Worm (Caenorhabditis elegans): ENCODE results near the gene pap-3.

The pap-3 gene

ce11 chrII:11808979-11809378 lies 7.4 kb downstream of the pap-3 start, which contains the start of gene F43G6.10:
F43G6.10 (plus strand) TSS chrII:11809349.
- TF ChIP-seq ceh-82 (tag; optimal IDR thresholded peaks at IDR 0.05) (no peak), mdl-1 (tag; optimal IDR thresholded peaks at IDR 0.05) (no peak)

- TF ChIP-seq unc-55 (GFP tag; optimal IDR thresholded peaks at IDR 0.05) (no peak), aly-2 (tag; optimal IDR thresholded peaks at IDR 0.05) (no peak), C34F6.9 (tag; optimal IDR thresholded peaks at IDR 0.05) (no peak), sma-3 (GFP tag; optimal IDR thresholded peaks at IDR 0.05) (no peak), ztf-1 (GFP tag; conservative IDR thresholded peaks at IDR 0.05) (no peak), ama-1 (optimal IDR thresholded peaks at IDR 0.05) (no peak), ceh-16 (tag; optimal IDR thresholded peaks at IDR 0.05) (no peak), egl-27 (tag; optimal IDR thresholded peaks at IDR 0.05) (no peak), dmd-4 (tag; optimal IDR thresholded peaks at IDR 0.05) (no peak), sem-4 (tag; optimal IDR thresholded peaks at IDR 0.05) (no peak), unc-39 (tag; optimal IDR thresholded peaks at IDR 0.05) (no peak), ztf-4 (tag; optimal IDR thresholded peaks at IDR 0.05) (no peak), Y55F3AM.14 (GFP tag; optimal IDR thresholded peaks at IDR 0.05) (no peak)
Observed at ce11 chrII:11806256-11806655, 10.1 kb downstream of the pap-3 start, which contains the start of gene jmjd-1.1. jmjd-1.1 (plus strand) TSS chrII:11806556.

ce11 chrII:11802451-11802850 lies 13.9 kb downstream of the pap-3 start, which contains the start of gene F43G6.17:
F43G6.17 (plus strand) TSS chrII:11802751.
- TF ChIP-seq nhr-11 (tag; optimal IDR thresholded peaks at IDR 0.05) (no peak), nhr-129 (tag; optimal IDR thresholded peaks at IDR 0.05) (no peak), elt-1 (tag; optimal IDR thresholded peaks at IDR 0.05) (no peak), peb-1 (tag; optimal IDR thresholded peaks at IDR 0.05) (no peak), mbf-1 (tag; optimal IDR thresholded peaks at IDR 0.05) (no peak), lin-13 (GFP tag; optimal IDR thresholded peaks at IDR 0.05) (no peak), ztf-11 (tag; optimal IDR thresholded peaks at IDR 0.05) (no peak)

- no peak for TF ChIP-seq mdl-1 (tag; optimal IDR thresholded peaks at IDR 0.05)
- TF ChIP-seq ama-1 (optimal IDR thresholded peaks at IDR 0.05): no peak
- TF ChIP-seq nhr-21 (tag; optimal IDR thresholded peaks at IDR 0.05): no peak
- no peak for TF ChIP-seq F13H6.1 (tag; optimal IDR thresholded peaks at IDR 0.05)
- TF ChIP-seq fos-1 (tag; optimal IDR thresholded peaks at IDR 0.05): no peak
- no peak for TF ChIP-seq unc-62 (GFP tag; optimal IDR thresholded peaks at IDR 0.05)
- no peak for TF ChIP-seq lin-39 (tag; optimal IDR thresholded peaks at IDR 0.05)
- no peak for TF ChIP-seq mbf-1 (tag; optimal IDR thresholded peaks at IDR 0.05)
- no peak for TF ChIP-seq ztf-1 (GFP tag; conservative IDR thresholded peaks at IDR 0.05)
Observed at ce11 chrII:11798737-11799136, 17.6 kb downstream of the pap-3 start, which contains the start of gene hda-5. hda-5 (plus strand) TSS chrII:11799037.

DNA sequence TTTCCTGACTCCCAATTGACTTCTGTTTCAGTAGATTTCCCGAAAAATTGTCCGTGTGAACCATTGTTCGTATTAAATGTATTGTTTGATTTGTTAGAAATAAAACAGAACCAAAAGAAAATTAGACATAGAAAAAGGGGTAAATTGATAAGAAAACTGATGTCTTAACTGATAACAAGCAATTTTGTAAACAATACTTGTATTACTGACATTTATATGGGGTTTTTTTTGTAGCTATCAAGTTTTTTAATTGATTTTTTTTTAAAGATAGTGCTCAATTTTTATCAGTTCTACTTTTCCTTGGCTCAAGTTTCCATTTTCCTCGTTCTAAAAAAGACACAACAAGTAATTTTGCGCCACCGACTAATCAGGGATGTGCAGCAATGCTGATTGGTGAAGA lies 19.2 kb downstream of the pap-3 start:
- TF ChIP-seq ZK546.5 (tag; optimal IDR thresholded peaks at IDR 0.05) (no peak), mdl-1 (tag; optimal IDR thresholded peaks at IDR 0.05) (no peak), fos-1 (tag; optimal IDR thresholded peaks at IDR 0.05) (peak; percentile 17), ztf-11 (tag; optimal IDR thresholded peaks at IDR 0.05) (no peak), nhr-12 (tag; optimal IDR thresholded peaks at IDR 0.05) (no peak), F13H6.1 (tag; optimal IDR thresholded peaks at IDR 0.05) (no peak), blmp-1 (tag; optimal IDR thresholded peaks at IDR 0.05; ENCODE audit: insufficient read depth) (no peak)

DNA sequence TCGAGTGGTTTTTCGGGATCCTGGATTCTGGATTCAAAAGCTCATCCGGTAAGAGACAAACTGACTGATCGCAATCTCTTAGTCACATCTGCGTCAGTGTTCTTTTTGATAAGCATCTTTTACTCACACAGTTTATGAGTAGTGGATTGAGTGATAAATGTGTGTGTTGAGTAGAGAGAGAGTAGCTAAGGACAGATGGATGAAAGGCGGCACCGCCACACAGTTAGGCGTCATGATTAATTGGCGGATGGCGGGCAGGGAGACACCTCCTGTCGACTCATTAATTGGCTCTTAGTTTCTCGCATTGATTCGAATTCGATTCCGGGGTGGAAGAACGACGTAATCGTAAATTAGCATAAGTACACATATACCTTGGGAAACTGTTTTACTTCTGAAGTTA lies 22.0 kb downstream of the pap-3 start:
- peak; percentile 54 for TF ChIP-seq ceh-16 (tag; optimal IDR thresholded peaks at IDR 0.05)
- TF ChIP-seq nhr-21 (tag; optimal IDR thresholded peaks at IDR 0.05): no peak

- TF ChIP-seq ceh-16 (tag; optimal IDR thresholded peaks at IDR 0.05): no peak
- TF ChIP-seq unc-55 (GFP tag; optimal IDR thresholded peaks at IDR 0.05): no peak
- no peak for TF ChIP-seq egl-27 (tag; optimal IDR thresholded peaks at IDR 0.05)
- TF ChIP-seq F13H6.1 (tag; optimal IDR thresholded peaks at IDR 0.05): no peak
- no peak for TF ChIP-seq fos-1 (tag; optimal IDR thresholded peaks at IDR 0.05)
- no peak for TF ChIP-seq crh-2 (tag; optimal IDR thresholded peaks at IDR 0.05)
- TF ChIP-seq peb-1 (tag; optimal IDR thresholded peaks at IDR 0.05): no peak
- TF ChIP-seq ztf-1 (GFP tag; conservative IDR thresholded peaks at IDR 0.05): no peak
- TF ChIP-seq mbf-1 (tag; optimal IDR thresholded peaks at IDR 0.05): no peak
- TF ChIP-seq elt-3 (tag; optimal IDR thresholded peaks at IDR 0.05): no peak
- TF ChIP-seq mdl-1 (tag; optimal IDR thresholded peaks at IDR 0.05): no peak
- TF ChIP-seq unc-39 (tag; optimal IDR thresholded peaks at IDR 0.05): no peak
- TF ChIP-seq aly-2 (tag; optimal IDR thresholded peaks at IDR 0.05): no peak
- no peak for TF ChIP-seq nhr-11 (tag; optimal IDR thresholded peaks at IDR 0.05)
- no peak for TF ChIP-seq sem-4 (tag; optimal IDR thresholded peaks at IDR 0.05)
- no peak for TF ChIP-seq nhr-129 (tag; optimal IDR thresholded peaks at IDR 0.05)
Observed at ce11 chrII:11790458-11790857, 25.9 kb downstream of the pap-3 start, which contains the start of gene F43G6.4. F43G6.4 (plus strand) TSS chrII:11790758.
